Fruit fly (Drosophila melanogaster) whole organism, prepupa: ENCODE measurements around the gene Septin4.

Experiments
- CG16779 ChIP-seq: fragments of 200-800 bp; sonication (Bioruptor generic); optimal IDR thresholded peaks from 3 replicates; lab custom pipeline; 2017; ENCODE audit warnings: missing biosample characterization, mild to moderate bottlenecking, missing genetic modification characterization
- CG3032 ChIP-seq: fragments of 200-800 bp; optimal IDR thresholded peaks from 2 replicates; lab custom pipeline; 2019; ENCODE audit warnings: missing biosample characterization, mild to moderate bottlenecking, missing genetic modification characterization, moderate library complexity
- CG31627 ChIP-seq: fragments of 200-800 bp; sonication (Bioruptor generic); optimal IDR thresholded peaks from 3 replicates; lab custom pipeline; 2016; ENCODE audit warnings: missing biosample characterization, missing genetic modification characterization
- CG6854 ChIP-seq: fragments of 200-800 bp; sonication (Bioruptor generic); optimal IDR thresholded peaks from 2 replicates; lab custom pipeline; 2017; ENCODE audit warnings: missing biosample characterization, mild to moderate bottlenecking, missing genetic modification characterization
- Ets96B ChIP-seq: fragments of 200-800 bp; optimal IDR thresholded peaks from 2 replicates; lab custom pipeline; 2019; ENCODE audit warnings: missing biosample characterization, mild to moderate bottlenecking, missing genetic modification characterization, moderate library complexity
- Lpt ChIP-seq: fragments of 200-800 bp; sonication (Bioruptor generic); optimal IDR thresholded peaks from 3 replicates; lab custom pipeline; 2016; ENCODE audit warnings: missing biosample characterization, missing genetic modification characterization
- Smox ChIP-seq: fragments of 200-800 bp; sonication (Bioruptor generic); optimal IDR thresholded peaks from 3 replicates; lab custom pipeline; 2016; ENCODE audit warnings: missing biosample characterization, missing genetic modification characterization
- Sox102F ChIP-seq: fragments of 200-800 bp; sonication (Bioruptor generic); optimal IDR thresholded peaks from 2 replicates; lab custom pipeline; 2016; ENCODE audit warnings: missing biosample characterization, mild to moderate bottlenecking, missing genetic modification characterization
- Sox14 ChIP-seq: fragments of 200-800 bp; sonication (Bioruptor generic); optimal IDR thresholded peaks from 3 replicates; lab custom pipeline; 2016; ENCODE audit warnings: missing biosample characterization, missing genetic modification characterization
- eg ChIP-seq: fragments of 200-800 bp; sonication (Bioruptor generic); IDR thresholded peaks from 3 replicates; pipeline ENCODE4 v1.3.6; 2022; ENCODE audit warnings: missing biosample characterization, missing genetic modification characterization
- esn ChIP-seq: fragments of 200-800 bp; sonication (Bioruptor generic); optimal IDR thresholded peaks from 2 replicates; lab custom pipeline; 2016; ENCODE audit warnings: missing biosample characterization, mild to moderate bottlenecking, missing genetic modification characterization, moderate library complexity
- fd85E ChIP-seq: fragments of 200-800 bp; sonication (Bioruptor generic); optimal IDR thresholded peaks from 3 replicates; lab custom pipeline; 2016; ENCODE audit warnings: missing biosample characterization, missing genetic modification characterization

dm6 chrX:16733244-16733643 lies 38.3 kb upstream of the Septin4 start:
- TF ChIP-seq CG31627 (GFP tag; lab: Kevin White, UChicago) = no peak
- no peak for TF ChIP-seq Ets96B (tag; lab: Kevin White, UChicago)
- no peak for TF ChIP-seq CG16779 (tag; lab: Kevin White, UChicago)
- no peak for TF ChIP-seq Smox (GFP tag; lab: Kevin White, UChicago)
- no peak for TF ChIP-seq esn (GFP tag; lab: Kevin White, UChicago)
- no peak for TF ChIP-seq CG6854
- TF ChIP-seq CG3032 (tag; lab: Kevin White, UChicago) = no peak
- no peak for TF ChIP-seq Lpt
- TF ChIP-seq Sox14 (GFP tag; lab: Kevin White, UChicago) = no peak
- no peak for TF ChIP-seq fd85E (GFP tag; lab: Kevin White, UChicago)
- TF ChIP-seq Sox102F (GFP tag; lab: Kevin White, UChicago) = no peak
- no peak for TF ChIP-seq eg
